Worm (Caenorhabditis elegans): ENCODE results near the gene C06H2.7.

The C06H2.7 gene

DNA sequence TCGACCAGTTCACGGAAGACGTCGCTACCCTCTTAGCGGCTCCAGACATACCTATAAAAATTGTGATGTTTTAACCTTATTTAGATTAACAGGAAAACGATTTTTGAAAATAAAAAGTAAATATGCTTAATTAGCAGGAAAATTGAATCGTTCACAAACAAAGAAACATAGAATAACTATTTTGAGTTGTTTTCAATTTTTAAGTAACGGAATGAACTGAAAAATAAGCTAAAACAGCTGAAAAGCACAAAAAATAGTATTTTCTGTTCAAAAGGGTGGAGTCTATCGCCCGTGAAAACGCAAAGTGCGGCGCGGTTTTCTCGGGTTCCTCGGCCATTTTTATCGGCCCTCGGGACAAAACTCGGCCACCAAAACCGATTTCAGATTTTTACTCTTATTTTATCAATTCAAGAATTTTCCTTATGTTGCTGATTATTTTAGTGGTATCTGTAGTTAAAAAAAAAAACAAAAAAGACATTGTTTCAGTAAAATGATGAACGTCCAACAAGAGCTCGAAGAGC is 20.7 kb downstream of the C06H2.7 start, which contains the start of the genes atp-5 and lmtr-3 (continued):
- TF ChIP-seq hlh-8 (tag; optimal IDR thresholded peaks at IDR 0.05) (peak; percentile 80), ahr-1 (tag; optimal IDR thresholded peaks at IDR 0.05) (peak; percentile 23), C08G9.2 (tag; optimal IDR thresholded peaks at IDR 0.05) (peak; percentile 92), ref-2 (tag; optimal IDR thresholded peaks at IDR 0.05) (peak; percentile 78), ceh-31 (tag; optimal IDR thresholded peaks at IDR 0.05) (peak; percentile 97)

DNA sequence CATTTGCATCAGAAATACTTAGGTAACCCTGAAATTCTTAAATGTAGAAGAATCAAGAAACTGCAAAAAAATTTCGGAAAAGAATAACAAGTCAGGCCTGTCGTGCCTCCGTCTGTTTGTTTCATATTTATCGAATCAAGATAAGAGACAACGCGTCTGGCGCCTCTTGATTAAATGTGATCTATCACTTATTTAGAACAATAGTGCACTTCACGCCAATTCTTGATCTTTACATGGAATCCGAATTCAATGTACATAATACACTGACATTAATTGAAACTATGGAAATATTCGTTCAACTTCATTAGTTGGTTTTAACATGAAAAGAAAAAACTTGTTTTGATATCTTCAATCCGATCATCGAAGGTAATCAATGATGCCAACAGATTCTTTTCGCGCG is 22.1 kb downstream of the C06H2.7 start, which contains the start of gene mboa-2:
TSS of gene mboa-2 (minus strand) at position 28 of the 400 bp plus-strand sequence.
- TF ChIP-seq sdc-2 (tag; optimal IDR thresholded peaks at IDR 0.05) (no peak), che-1 (tag; optimal IDR thresholded peaks at IDR 0.05) (no peak), fkh-6 (tag; optimal IDR thresholded peaks at IDR 0.05) (no peak), ztf-16 (tag; optimal IDR thresholded peaks at IDR 0.05) (no peak), ceh-18 (tag; optimal IDR thresholded peaks at IDR 0.05) (no peak), elt-4 (tag; optimal IDR thresholded peaks at IDR 0.05) (no peak), syd-9 (tag; optimal IDR thresholded peaks at IDR 0.05) (no peak), F13H6.1 (tag; optimal IDR thresholded peaks at IDR 0.05) (no peak)

DNA sequence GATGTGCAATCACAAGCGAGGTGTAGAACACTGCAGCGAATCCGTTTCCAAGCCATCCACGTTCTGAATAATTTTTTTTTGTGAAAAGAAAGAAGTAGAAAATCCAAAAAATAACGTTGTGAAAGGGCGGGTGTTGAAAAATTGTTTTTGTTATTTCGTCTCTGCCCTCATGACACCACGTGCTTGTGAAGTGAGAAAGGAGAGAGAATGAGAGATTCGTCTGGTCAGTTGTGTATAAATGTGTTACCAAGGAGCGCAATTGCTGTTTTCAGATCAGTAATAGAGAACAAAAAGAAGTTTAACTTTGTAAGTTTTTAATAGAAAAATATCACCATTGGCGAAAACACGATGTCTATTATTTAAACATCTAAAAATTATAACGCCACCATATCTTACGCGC is 23.3 kb downstream of the C06H2.7 start:
- TF ChIP-seq hlh-8 (tag; optimal IDR thresholded peaks at IDR 0.05) (no peak), pat-9 (tag; optimal IDR thresholded peaks at IDR 0.05) (no peak), rnt-1 (tag; optimal IDR thresholded peaks at IDR 0.05) (no peak), unc-42 (tag; optimal IDR thresholded peaks at IDR 0.05) (peak; percentile 77), ama-1 (optimal IDR thresholded peaks at IDR 0.05) (no peak), sox-2 (GFP tag; IDR thresholded peaks at IDR 0.05) (no peak), sox-4 (tag; optimal IDR thresholded peaks at IDR 0.05) (no peak), unc-55 (GFP tag; optimal IDR thresholded peaks at IDR 0.05) (no peak), ceh-34 (tag; optimal IDR thresholded peaks at IDR 0.05) (no peak), ref-2 (tag; optimal IDR thresholded peaks at IDR 0.05) (no peak), ceh-9 (tag; optimal IDR thresholded peaks at IDR 0.05) (no peak), unc-3 (GFP tag; conservative IDR thresholded peaks at IDR 0.05) (no peak), unc-3 (tag; optimal IDR thresholded peaks at IDR 0.05) (no peak), hlh-30 (tag; optimal IDR thresholded peaks at IDR 0.05; ENCODE audit: insufficient read depth) (peak; percentile 81), eyg-1 (tag; optimal IDR thresholded peaks at IDR 0.05) (no peak), fkh-10 (GFP tag; optimal IDR thresholded peaks at IDR 0.05) (no peak)

DNA sequence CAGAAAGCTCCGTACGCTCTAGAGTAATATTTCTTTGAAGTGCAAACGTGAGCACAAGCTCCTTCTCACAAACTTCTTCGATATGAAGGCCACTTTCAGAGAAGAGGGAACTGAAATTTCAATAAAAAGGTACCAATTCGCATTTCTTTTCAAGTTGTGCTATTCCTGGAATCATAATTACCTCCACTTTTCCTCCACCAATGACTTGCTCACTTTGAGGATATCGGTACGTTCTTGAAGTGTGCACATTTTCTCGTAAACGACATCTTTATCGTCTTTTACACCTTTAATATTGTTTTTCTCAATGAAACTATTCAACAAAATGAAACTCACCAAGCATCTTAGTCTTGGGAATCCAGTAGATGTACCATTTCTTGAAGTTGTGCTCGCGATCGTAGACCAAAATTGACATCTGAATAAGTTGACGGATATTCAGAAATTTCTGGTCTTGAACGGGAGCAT is 25.3 kb downstream of the C06H2.7 start, which contains the start of gene scb-1:
TSS of gene scb-1 (minus strand) at position 412 of the 462 bp plus-strand sequence.
- TF ChIP-seq unc-42 (tag; optimal IDR thresholded peaks at IDR 0.05) (no peak), pha-2 (tag; optimal IDR thresholded peaks at IDR 0.05) (no peak), hlh-13 (GFP tag; optimal IDR thresholded peaks at IDR 0.05) (no peak)

DNA sequence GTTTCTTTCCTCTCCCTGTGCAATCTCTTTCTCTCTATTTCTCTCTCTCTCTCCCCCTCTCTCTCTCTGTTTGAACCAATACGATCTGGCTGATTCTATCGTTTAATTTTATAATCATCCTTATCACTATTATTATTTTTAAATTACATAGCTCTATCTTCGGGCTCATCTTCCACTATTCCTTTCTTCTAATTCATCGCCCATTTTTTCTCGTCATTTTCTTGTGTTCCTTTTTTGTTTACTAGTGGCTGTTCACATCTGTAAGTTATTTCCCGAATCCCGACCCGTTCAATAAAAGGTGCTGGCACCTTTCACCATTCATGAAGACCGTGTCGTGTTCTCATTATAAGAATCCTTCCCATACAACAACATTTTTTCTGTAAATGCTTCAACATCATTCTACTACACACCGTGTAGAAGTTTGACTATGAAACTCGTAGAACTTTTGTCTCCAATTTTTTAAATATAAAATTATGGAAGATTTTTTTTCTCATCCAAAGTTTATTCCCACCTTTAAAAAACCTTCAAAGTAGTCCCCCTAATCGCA is 26.3 kb downstream of the C06H2.7 start:
- TF ChIP-seq pqm-1 (tag; optimal IDR thresholded peaks at IDR 0.05) (no peak), pha-4 (tag; optimal IDR thresholded peaks at IDR 0.05) (no peak), eyg-1 (tag; optimal IDR thresholded peaks at IDR 0.05) (no peak), ceh-34 (tag; optimal IDR thresholded peaks at IDR 0.05) (no peak), fkh-6 (tag; optimal IDR thresholded peaks at IDR 0.05) (no peak), madf-2 (tag; optimal IDR thresholded peaks at IDR 0.05) (no peak), zip-5 (tag; optimal IDR thresholded peaks at IDR 0.05) (no peak), ceh-24 (tag; optimal IDR thresholded peaks at IDR 0.05) (no peak), elt-4 (tag; optimal IDR thresholded peaks at IDR 0.05) (no peak), odd-2 (tag; optimal IDR thresholded peaks at IDR 0.05) (no peak), elt-2 (tag; optimal IDR thresholded peaks at IDR 0.05) (no peak), hlh-15 (tag; optimal IDR thresholded peaks at IDR 0.05) (no peak), hlh-8 (tag; optimal IDR thresholded peaks at IDR 0.05) (no peak), ceh-18 (tag; optimal IDR thresholded peaks at IDR 0.05) (no peak), mec-3 (tag; optimal IDR thresholded peaks at IDR 0.05; ENCODE audit: borderline replicate concordance) (no peak), sox-4 (tag; optimal IDR thresholded peaks at IDR 0.05) (no peak), hlh-13 (GFP tag; optimal IDR thresholded peaks at IDR 0.05) (no peak)
